Worm (Caenorhabditis elegans) whole organism, L4 larva: ENCODE data around the gene oef-1.

Source experiments
- D1046.2 ChIP-seq: fragments of 200-800 bp; sonication (Bioruptor generic); IDR thresholded peaks from 2 replicates; pipeline ENCODE4 v1.3.6; 2022; ENCODE audit warnings: missing genetic modification characterization, missing compliant biosample characterization
- F10B5.3 ChIP-seq: sonication (generic microtip); optimal IDR thresholded peaks from 2 replicates; lab custom pipeline; 2016; ENCODE audit warnings: mild to moderate bottlenecking, missing genetic modification characterization, missing compliant biosample characterization
- F44E2.7 ChIP-seq: fragments of 200-800 bp; sonication (Bioruptor generic); IDR thresholded peaks from 2 replicates; pipeline ENCODE4 v2.1.2; 2022; ENCODE audit warnings: missing genetic modification characterization, missing compliant biosample characterization
- F49E8.2 ChIP-seq: sonication (generic microtip); optimal IDR thresholded peaks from 2 replicates; lab custom pipeline; 2016; ENCODE audit warnings: missing compliant biosample characterization, mild to moderate bottlenecking, missing genetic modification characterization, borderline replicate concordance
- T20F7.1 ChIP-seq: fragments of 200-800 bp; sonication (Bioruptor generic); optimal IDR thresholded peaks from 2 replicates; lab custom pipeline; 2018; ENCODE audit warnings: mild to moderate bottlenecking, missing genetic modification characterization, missing compliant biosample characterization
- aha-1 ChIP-seq: fragments of 150-350 bp; peaks from one replicate; lab custom pipeline; 2014; ENCODE audit warnings: missing biosample characterization, missing genetic modification characterization
- aly-2 ChIP-seq: sonication (generic microtip); optimal IDR thresholded peaks from 2 replicates; lab custom pipeline; 2018; ENCODE audit warnings: missing biosample characterization, missing genetic modification characterization
- ama-1 ChIP-seq: fragments of 150-350 bp; optimal IDR thresholded peaks from 2 replicates; lab custom pipeline; 2014; ENCODE audit warnings: inconsistent platforms, mixed read lengths
- ceh-20 ChIP-seq: fragments of 200-800 bp; sonication (Bioruptor generic); IDR thresholded peaks from 2 replicates; pipeline ENCODE4 v1.3.6; 2022; ENCODE audit warnings: missing genetic modification reagents, missing genetic modification characterization, missing compliant biosample characterization
- daf-16 ChIP-seq, 3 experiments: sonication (generic microtip); optimal IDR thresholded peaks; 2 replicates each; lab custom pipeline; 2016 to 2017; ENCODE audit warnings: missing genetic modification characterization in 3 of 3, missing genetic modification reagents in 3 of 3, mild to moderate bottlenecking in 2 of 3, missing compliant biosample characterization in 2 of 3, missing biosample characterization in 1 of 3, moderate library complexity in 1 of 3
- daf-8 ChIP-seq: fragments of 200-800 bp; sonication (Bioruptor generic); IDR thresholded peaks from 2 replicates; pipeline ENCODE4 v1.3.6; 2022; ENCODE audit warnings: missing genetic modification characterization, missing compliant biosample characterization
- dmd-6 ChIP-seq: fragments of 200-800 bp; sonication (Bioruptor generic); IDR thresholded peaks from 2 replicates; pipeline ENCODE4 v1.3.6; 2022; ENCODE audit warnings: missing genetic modification reagents, missing genetic modification characterization, missing compliant biosample characterization
- dmd-8 ChIP-seq: fragments of 200-800 bp; sonication (Bioruptor generic); IDR thresholded peaks from 2 replicates; pipeline ENCODE4 v1.3.6; 2022; ENCODE audit warnings: missing genetic modification characterization, missing compliant biosample characterization
- duxl-1 ChIP-seq: sonication (generic microtip); optimal IDR thresholded peaks from 2 replicates; lab custom pipeline; 2016; ENCODE audit warnings: mild to moderate bottlenecking, missing genetic modification characterization, moderate library complexity, missing compliant biosample characterization; ENCODE audit not compliant: poor library complexity
- egl-27 ChIP-seq: sonication (generic microtip); optimal IDR thresholded peaks from 3 replicates; lab custom pipeline; 2017; ENCODE audit warnings: missing biosample characterization, missing genetic modification reagents, missing genetic modification characterization
- fos-1 ChIP-seq: fragments of 150-350 bp; optimal IDR thresholded peaks from 2 replicates; lab custom pipeline; 2014; ENCODE audit warnings: missing biosample characterization, missing genetic modification characterization
- gei-8 ChIP-seq: fragments of 200-800 bp; sonication (Bioruptor generic); optimal IDR thresholded peaks from 2 replicates; lab custom pipeline; 2018; ENCODE audit warnings: mild to moderate bottlenecking, missing genetic modification characterization, missing compliant biosample characterization
- hlh-11 ChIP-seq: fragments of 200-800 bp; sonication (Bioruptor generic); optimal IDR thresholded peaks from 2 replicates; lab custom pipeline; 2018; ENCODE audit warnings: mild to moderate bottlenecking, missing genetic modification characterization, missing compliant biosample characterization
- hlh-30 ChIP-seq: sonication (generic microtip); optimal IDR thresholded peaks from 2 replicates; lab custom pipeline; 2017; ENCODE audit warnings: antibody characterized with exemption, mild to moderate bottlenecking, missing genetic modification characterization, missing compliant biosample characterization; ENCODE audit not compliant: insufficient read depth
- hmg-1.1 ChIP-seq: fragments of 200-800 bp; sonication (Bioruptor generic); IDR thresholded peaks from 2 replicates; pipeline ENCODE4 v1.3.6; 2022; ENCODE audit warnings: missing genetic modification reagents, missing genetic modification characterization, missing compliant biosample characterization
- jun-1 ChIP-seq: fragments of 150-350 bp; optimal IDR thresholded peaks from 2 replicates; lab custom pipeline; 2014; ENCODE audit warnings: missing biosample characterization, missing genetic modification reagents, missing genetic modification characterization
- lin-1 ChIP-seq: fragments of 200-800 bp; sonication (Bioruptor generic); IDR thresholded peaks from 2 replicates; pipeline ENCODE4 v1.3.6; 2022; ENCODE audit warnings: missing genetic modification reagents, missing genetic modification characterization, missing compliant biosample characterization
- lin-13 ChIP-seq: fragments of 150-350 bp; optimal IDR thresholded peaks from 2 replicates; lab custom pipeline; 2014; ENCODE audit warnings: missing biosample characterization, missing genetic modification reagents, missing genetic modification characterization
- lin-29 ChIP-seq: fragments of 200-800 bp; sonication (Bioruptor generic); IDR thresholded peaks from 2 replicates; pipeline ENCODE4 v1.3.6; 2022; ENCODE audit warnings: missing genetic modification reagents, missing genetic modification characterization, missing compliant biosample characterization
- lin-38 ChIP-seq: fragments of 200-800 bp; sonication (Bioruptor generic); IDR thresholded peaks from 2 replicates; pipeline ENCODE4 v1.3.6; 2022; ENCODE audit warnings: missing genetic modification reagents, missing genetic modification characterization, missing compliant biosample characterization
- lin-39 ChIP-seq: fragments of 150-350 bp; optimal IDR thresholded peaks from 2 replicates; lab custom pipeline; 2014; ENCODE audit warnings: missing biosample characterization, missing genetic modification reagents, missing genetic modification characterization
- madf-9 ChIP-seq: fragments of 200-800 bp; sonication (Bioruptor generic); conservative IDR thresholded peaks from 2 replicates; pipeline ENCODE4 v1.3.6; 2022; ENCODE audit warnings: missing genetic modification reagents, missing genetic modification characterization, missing compliant biosample characterization
- mes-2 ChIP-seq: sonication (generic microtip); optimal IDR thresholded peaks from 2 replicates; lab custom pipeline; 2016; ENCODE audit warnings: missing genotype, mild to moderate bottlenecking, missing genetic modification characterization, missing compliant biosample characterization; ENCODE audit not compliant: poor library complexity, severe bottlenecking
- mxl-2 ChIP-seq: fragments of 200-800 bp; sonication (Bioruptor generic); conservative IDR thresholded peaks from 2 replicates; pipeline ENCODE4 v1.3.6; 2022; ENCODE audit warnings: missing genetic modification reagents, missing genetic modification characterization, missing compliant biosample characterization
- nhr-11 ChIP-seq: fragments of 150-350 bp; optimal IDR thresholded peaks from 2 replicates; lab custom pipeline; 2014; ENCODE audit warnings: missing biosample characterization, missing genetic modification characterization
- nhr-111 ChIP-seq: fragments of 200-800 bp; sonication (Bioruptor generic); optimal IDR thresholded peaks from 2 replicates; lab custom pipeline; 2018; ENCODE audit warnings: mild to moderate bottlenecking, missing genetic modification characterization, missing compliant biosample characterization
- nhr-25 ChIP-seq: sonication (generic microtip); optimal IDR thresholded peaks from 2 replicates; lab custom pipeline; 2017; ENCODE audit warnings: missing genetic modification characterization, mild to moderate bottlenecking, missing compliant biosample characterization, antibody characterized with exemption, moderate library complexity, borderline replicate concordance; ENCODE audit not compliant: insufficient read depth
- nhr-41 ChIP-seq: fragments of 200-800 bp; sonication (Bioruptor generic); IDR thresholded peaks from 2 replicates; pipeline ENCODE4 v1.3.6; 2022; ENCODE audit warnings: missing genetic modification reagents, missing genetic modification characterization, missing compliant biosample characterization
- nhr-76 ChIP-seq: fragments of 150-350 bp; optimal IDR thresholded peaks from 2 replicates; lab custom pipeline; 2014; ENCODE audit warnings: missing biosample characterization, missing genetic modification characterization
- nhr-77 ChIP-seq: fragments of 150-350 bp; optimal IDR thresholded peaks from 2 replicates; lab custom pipeline; 2014; ENCODE audit warnings: missing biosample characterization, missing genetic modification characterization
- pha-4 ChIP-seq, 2 experiments: fragments of 150-350 bp in 1 of 2; fragments of 200-800 bp in 1 of 2; sonication (Bioruptor generic) in 1 of 2; IDR thresholded peaks in 1 of 2; optimal IDR thresholded peaks in 1 of 2; 2 replicates each; pipeline versions ENCODE4 v1.3.6 to Lab custom; 2014 to 2022; ENCODE audit warnings: missing genetic modification characterization in 2 of 2, missing genetic modification reagents in 2 of 2, missing biosample characterization in 1 of 2, missing compliant biosample characterization in 1 of 2
- php-3 ChIP-seq: fragments of 200-800 bp; sonication (Bioruptor generic); IDR thresholded peaks from 2 replicates; pipeline ENCODE4 v1.3.6; 2022; ENCODE audit warnings: missing genetic modification reagents, missing genetic modification characterization, missing compliant biosample characterization
- saeg-2 ChIP-seq: fragments of 200-800 bp; sonication (Bioruptor generic); IDR thresholded peaks from 2 replicates; pipeline ENCODE4 v1.3.6; 2022; ENCODE audit warnings: missing genetic modification reagents, missing genetic modification characterization, missing compliant biosample characterization
- set-16 ChIP-seq: fragments of 200-800 bp; sonication (Bioruptor generic); IDR thresholded peaks from 2 replicates; pipeline ENCODE4 v1.3.6; 2022; ENCODE audit warnings: missing genetic modification reagents, missing genetic modification characterization, missing compliant biosample characterization
- skn-1 ChIP-seq: fragments of 150-350 bp; optimal IDR thresholded peaks from 2 replicates; lab custom pipeline; 2014; ENCODE audit warnings: missing biosample characterization, missing genetic modification characterization
- snpc-1.2 ChIP-seq: fragments of 200-800 bp; sonication (Bioruptor generic); IDR thresholded peaks from 2 replicates; pipeline ENCODE4 v1.3.6; 2022; ENCODE audit warnings: missing genetic modification reagents, missing genetic modification characterization, missing compliant biosample characterization
- spr-1 ChIP-seq: sonication (generic microtip); optimal IDR thresholded peaks from 2 replicates; lab custom pipeline; 2016; ENCODE audit warnings: mild to moderate bottlenecking, missing genetic modification characterization, missing compliant biosample characterization
- unc-130 ChIP-seq: sonication (generic microtip); optimal IDR thresholded peaks from 2 replicates; lab custom pipeline; 2016; ENCODE audit warnings: missing genetic modification reagents, missing genetic modification characterization, missing compliant biosample characterization
- unc-62 ChIP-seq, 3 experiments: fragments of 150-350 bp in 1 of 3; sonication (generic microtip); optimal IDR thresholded peaks in 2 of 3; peaks in 1 of 3; 1 replicate in 1 of 3; 2 replicates in 2 of 3; lab custom pipeline; 2014 to 2017; ENCODE audit warnings: missing biosample characterization in 3 of 3, missing genetic modification characterization in 3 of 3, missing genetic modification reagents in 3 of 3, missing genotype in 1 of 3
- zfp-3 ChIP-seq: fragments of 200-800 bp; sonication (Bioruptor generic); conservative IDR thresholded peaks from 2 replicates; pipeline ENCODE4 v1.3.6; 2022; ENCODE audit warnings: missing genetic modification reagents, missing genetic modification characterization, missing compliant biosample characterization
- ztf-7 ChIP-seq: fragments of 150-350 bp; optimal IDR thresholded peaks from 2 replicates; lab custom pipeline; 2014; ENCODE audit warnings: missing biosample characterization, missing genetic modification characterization

Gene oef-1

DNA sequence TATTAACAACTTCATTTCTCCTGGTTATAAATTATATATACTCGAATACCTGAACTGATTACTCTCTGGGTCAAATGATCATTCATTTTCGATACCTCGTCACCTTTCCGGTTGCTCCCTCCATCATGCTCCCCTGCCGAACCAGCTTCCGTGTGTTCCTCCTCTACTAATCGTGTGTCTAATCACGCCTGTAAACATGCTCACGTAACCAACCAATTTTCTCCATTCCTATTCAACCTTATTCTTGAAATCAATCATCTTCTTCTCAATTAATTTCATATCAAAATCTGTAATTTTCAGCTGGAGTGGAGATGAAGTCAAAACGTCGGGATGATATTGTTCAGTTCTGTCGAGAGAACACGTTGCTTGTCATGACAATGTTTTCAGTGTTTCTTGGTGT lies 44.9 kb upstream of the oef-1 start, which contains the start of gene glt-6:
TSS of gene glt-6 (plus strand) at position 301 of the 400 bp plus-strand sequence.
- no peak for TF ChIP-seq lin-39 (tag; lab: Kevin White, UChicago)
- no peak for TF ChIP-seq nhr-76 (tag; lab: Kevin White, UChicago)
- no peak for TF ChIP-seq saeg-2 (GFP tag; lab: Robert Waterston, UW)
- TF ChIP-seq snpc-1.2 (GFP tag; lab: Robert Waterston, UW): no peak
- TF ChIP-seq egl-27 (tag; lab: Kevin White, UChicago): no peak
- TF ChIP-seq F10B5.3: no peak
- no peak for TF ChIP-seq nhr-41 (GFP tag; lab: Robert Waterston, UW)
- no peak for TF ChIP-seq lin-1 (GFP tag; lab: Robert Waterston, UW)
- no peak for TF ChIP-seq daf-8 (GFP tag; lab: Robert Waterston, UW)
- no peak for TF ChIP-seq zfp-3 (GFP tag; lab: Robert Waterston, UW)
- TF ChIP-seq F44E2.7: no peak
- no peak for TF ChIP-seq php-3
- no peak for TF ChIP-seq fos-1
- no peak for TF ChIP-seq unc-62 (GFP tag; optimal IDR thresholded peaks at IDR 0.05 in 1 of 2; lab: Kevin White, UChicago)
- no peak for TF ChIP-seq unc-62 (tag; optimal IDR thresholded peaks at IDR 0.05; lab: Kevin White, UChicago)
- no peak for TF ChIP-seq ztf-7

DNA sequence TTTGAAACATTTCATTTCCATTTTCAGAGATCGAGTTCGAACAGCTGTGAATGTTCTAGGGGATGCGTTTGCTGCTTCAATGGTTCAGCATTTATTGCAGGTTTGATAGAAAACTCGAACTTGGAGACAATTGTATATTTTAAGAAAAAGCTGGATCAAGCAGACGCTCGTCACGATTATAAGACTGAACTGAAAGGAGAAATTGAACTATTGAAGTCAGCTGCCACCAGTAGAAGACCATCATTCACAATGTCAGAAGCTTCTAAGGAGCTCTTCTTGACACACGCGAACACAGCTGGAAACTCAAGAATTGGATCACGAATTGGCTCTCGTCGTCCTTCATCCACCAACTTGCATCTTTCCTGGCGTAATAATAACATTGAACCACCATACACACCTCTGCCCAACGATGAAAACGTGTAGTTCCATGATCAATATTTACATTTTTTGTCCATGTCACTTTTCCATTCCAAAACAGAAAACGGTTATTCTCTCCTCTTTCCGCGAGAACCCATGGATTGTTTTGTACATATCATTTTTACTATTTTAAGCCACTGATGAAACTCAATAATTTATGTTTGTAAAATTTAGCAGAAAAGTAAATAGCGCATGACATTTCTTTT lies 42.2 kb upstream of the oef-1 start:
- TF ChIP-seq spr-1 (no peak), lin-39 (tag; lab: Kevin White, UChicago) (no peak), unc-62 (GFP tag; optimal IDR thresholded peaks at IDR 0.05 in 1 of 2; lab: Kevin White, UChicago) (peak in 1 of 2 experiments; percentile 74), unc-62 (tag; optimal IDR thresholded peaks at IDR 0.05; lab: Kevin White, UChicago) (no peak), daf-16 (GFP tag; optimal IDR thresholded peaks at IDR 0.05; lab: Kevin White, UChicago) (peak in 1 of 2 experiments; percentile 10), daf-16 (tag; optimal IDR thresholded peaks at IDR 0.05; lab: Kevin White, UChicago) (peak; percentile 52), nhr-77 (peak; percentile 9), mxl-2 (no peak), jun-1 (no peak), ceh-20 (GFP tag; lab: Robert Waterston, UW) (no peak), F49E8.2 (peak; percentile 45), hlh-30 (no peak), gei-8 (GFP tag; lab: Kevin White, UChicago) (no peak), duxl-1 (tag; lab: Kevin White, UChicago) (peak; percentile 12), aly-2 (tag; lab: Kevin White, UChicago) (no peak), D1046.2 (GFP tag; lab: Robert Waterston, UW) (no peak), skn-1 (tag; lab: Kevin White, UChicago) (no peak), hlh-11 (peak; percentile 29), nhr-25 (peak; percentile 34), lin-38 (GFP tag; lab: Robert Waterston, UW) (peak; percentile 53), madf-9 (GFP tag; lab: Robert Waterston, UW) (no peak), nhr-111 (GFP tag; lab: Kevin White, UChicago) (no peak), dmd-8 (GFP tag; lab: Robert Waterston, UW) (no peak), lin-13 (no peak), unc-130 (GFP tag; lab: Kevin White, UChicago) (peak; percentile 31), nhr-11 (tag; lab: Kevin White, UChicago) (no peak), hmg-1.1 (GFP tag; lab: Robert Waterston, UW) (no peak), set-16 (no peak), ama-1 (peak; percentile 91), zfp-3 (GFP tag; lab: Robert Waterston, UW) (peak; percentile 73; the same call in 1 of the 2 replicates), dmd-6 (peak; percentile 40), lin-29 (GFP tag; lab: Robert Waterston, UW) (no peak), mes-2 (tag; lab: Kevin White, UChicago) (peak; percentile 27), pha-4 (GFP tag; IDR thresholded peaks at IDR 0.05; lab: Robert Waterston, UW) (peak; percentile 55), pha-4 (tag; optimal IDR thresholded peaks at IDR 0.05; lab: Kevin White, UChicago) (no peak), aha-1 (tag; lab: Kevin White, UChicago) (peak; percentile 93), F10B5.3 (no peak), T20F7.1 (peak; percentile 71)
